Worm (Caenorhabditis elegans) whole organism, L4 larva: ENCODE measurements around the gene C25F9.4.

ENCODE experiments used
- F26F4.8 ChIP-seq: fragments of 200-800 bp; sonication (Bioruptor generic); conservative IDR thresholded peaks from 2 replicates; pipeline ENCODE4 v1.3.6; 2022; ENCODE audit warnings: missing genetic modification characterization, missing compliant biosample characterization
- F37D6.2 ChIP-seq: sonication (generic microtip); optimal IDR thresholded peaks from 2 replicates; lab custom pipeline; 2016; ENCODE audit warnings: mild to moderate bottlenecking, missing genetic modification characterization, missing compliant biosample characterization
- R02D3.7 ChIP-seq: fragments of 150-350 bp; sonication (generic microtip); optimal IDR thresholded peaks from 3 replicates; lab custom pipeline; 2014; ENCODE audit warnings: missing biosample characterization, missing genetic modification characterization
- Y75B8A.6 ChIP-seq: fragments of 200-800 bp; sonication (Bioruptor generic); IDR thresholded peaks from 2 replicates; pipeline ENCODE4 v1.3.6; 2022; ENCODE audit warnings: missing genetic modification reagents, missing genetic modification characterization, missing compliant biosample characterization
- ZK337.2 ChIP-seq: fragments of 200-800 bp; sonication (Bioruptor generic); IDR thresholded peaks from 2 replicates; pipeline ENCODE4 v1.3.6; 2022; ENCODE audit warnings: missing genetic modification reagents, missing genetic modification characterization, missing compliant biosample characterization
- aha-1 ChIP-seq: fragments of 150-350 bp; peaks from one replicate; lab custom pipeline; 2014; ENCODE audit warnings: missing biosample characterization, missing genetic modification characterization
- aly-2 ChIP-seq: sonication (generic microtip); optimal IDR thresholded peaks from 2 replicates; lab custom pipeline; 2018; ENCODE audit warnings: missing biosample characterization, missing genetic modification characterization
- ceh-20 ChIP-seq: fragments of 200-800 bp; sonication (Bioruptor generic); IDR thresholded peaks from 2 replicates; pipeline ENCODE4 v1.3.6; 2022; ENCODE audit warnings: missing genetic modification reagents, missing genetic modification characterization, missing compliant biosample characterization
- ceh-62 ChIP-seq: sonication (generic microtip); optimal IDR thresholded peaks from 2 replicates; lab custom pipeline; 2017; ENCODE audit warnings: missing biosample characterization, missing genetic modification characterization
- daf-12 ChIP-seq: fragments of 150-350 bp; optimal IDR thresholded peaks from 2 replicates; lab custom pipeline; 2014; ENCODE audit warnings: missing biosample characterization, missing genetic modification reagents, missing genetic modification characterization
- daf-16 ChIP-seq, 3 experiments: sonication (generic microtip); optimal IDR thresholded peaks; 2 replicates each; lab custom pipeline; 2016 to 2017; ENCODE audit warnings: missing genetic modification characterization in 3 of 3, missing genetic modification reagents in 3 of 3, mild to moderate bottlenecking in 2 of 3, missing compliant biosample characterization in 2 of 3, missing biosample characterization in 1 of 3, moderate library complexity in 1 of 3
- dpl-1 ChIP-seq: fragments of 150-350 bp; optimal IDR thresholded peaks from 2 replicates; lab custom pipeline; 2014; ENCODE audit warnings: missing biosample characterization, missing genetic modification reagents, missing genetic modification characterization
- duxl-1 ChIP-seq: sonication (generic microtip); optimal IDR thresholded peaks from 2 replicates; lab custom pipeline; 2016; ENCODE audit warnings: mild to moderate bottlenecking, missing genetic modification characterization, moderate library complexity, missing compliant biosample characterization; ENCODE audit not compliant: poor library complexity
- egl-27 ChIP-seq: sonication (generic microtip); optimal IDR thresholded peaks from 3 replicates; lab custom pipeline; 2017; ENCODE audit warnings: missing biosample characterization, missing genetic modification reagents, missing genetic modification characterization
- hlh-11 ChIP-seq: fragments of 200-800 bp; sonication (Bioruptor generic); optimal IDR thresholded peaks from 2 replicates; lab custom pipeline; 2018; ENCODE audit warnings: mild to moderate bottlenecking, missing genetic modification characterization, missing compliant biosample characterization
- jun-1 ChIP-seq: fragments of 150-350 bp; optimal IDR thresholded peaks from 2 replicates; lab custom pipeline; 2014; ENCODE audit warnings: missing biosample characterization, missing genetic modification reagents, missing genetic modification characterization
- lin-39 ChIP-seq: fragments of 150-350 bp; optimal IDR thresholded peaks from 2 replicates; lab custom pipeline; 2014; ENCODE audit warnings: missing biosample characterization, missing genetic modification reagents, missing genetic modification characterization
- madf-5 ChIP-seq, 2 experiments: fragments of 200-800 bp; sonication (Bioruptor generic); IDR thresholded peaks; 2 replicates each; pipeline ENCODE4 v1.3.6; 2022; ENCODE audit warnings: missing compliant biosample characterization in 2 of 2, missing genetic modification characterization in 2 of 2
- mep-1 ChIP-seq: fragments of 150-350 bp; sonication (generic microtip); optimal IDR thresholded peaks from 3 replicates; lab custom pipeline; 2014; ENCODE audit warnings: missing biosample characterization, missing genetic modification characterization
- mes-2 ChIP-seq: sonication (generic microtip); optimal IDR thresholded peaks from 2 replicates; lab custom pipeline; 2016; ENCODE audit warnings: missing genotype, mild to moderate bottlenecking, missing genetic modification characterization, missing compliant biosample characterization; ENCODE audit not compliant: poor library complexity, severe bottlenecking
- nhr-10 ChIP-seq: fragments of 150-350 bp; optimal IDR thresholded peaks from 2 replicates; lab custom pipeline; 2014; ENCODE audit warnings: missing biosample characterization, missing genetic modification characterization
- nhr-25 ChIP-seq: sonication (generic microtip); optimal IDR thresholded peaks from 2 replicates; lab custom pipeline; 2017; ENCODE audit warnings: missing genetic modification characterization, mild to moderate bottlenecking, missing compliant biosample characterization, antibody characterized with exemption, moderate library complexity, borderline replicate concordance; ENCODE audit not compliant: insufficient read depth
- nhr-28 ChIP-seq: fragments of 150-350 bp; optimal IDR thresholded peaks from 2 replicates; lab custom pipeline; 2014; ENCODE audit warnings: missing biosample characterization, missing genetic modification characterization
- pha-4 ChIP-seq, 2 experiments: fragments of 150-350 bp in 1 of 2; fragments of 200-800 bp in 1 of 2; sonication (Bioruptor generic) in 1 of 2; IDR thresholded peaks in 1 of 2; optimal IDR thresholded peaks in 1 of 2; 2 replicates each; pipeline versions ENCODE4 v1.3.6 to Lab custom; 2014 to 2022; ENCODE audit warnings: missing genetic modification characterization in 2 of 2, missing genetic modification reagents in 2 of 2, missing biosample characterization in 1 of 2, missing compliant biosample characterization in 1 of 2
- php-3 ChIP-seq: fragments of 200-800 bp; sonication (Bioruptor generic); IDR thresholded peaks from 2 replicates; pipeline ENCODE4 v1.3.6; 2022; ENCODE audit warnings: missing genetic modification reagents, missing genetic modification characterization, missing compliant biosample characterization
- pqm-1 ChIP-seq: sonication (generic microtip); optimal IDR thresholded peaks from 2 replicates; lab custom pipeline; 2017; ENCODE audit warnings: missing biosample characterization, missing genetic modification characterization
- snpc-1.2 ChIP-seq: fragments of 200-800 bp; sonication (Bioruptor generic); IDR thresholded peaks from 2 replicates; pipeline ENCODE4 v1.3.6; 2022; ENCODE audit warnings: missing genetic modification reagents, missing genetic modification characterization, missing compliant biosample characterization
- tra-1 ChIP-seq: fragments of 200-800 bp; sonication (Bioruptor generic); IDR thresholded peaks from 2 replicates; pipeline ENCODE4 v1.3.6; 2022; ENCODE audit warnings: missing genetic modification reagents, missing genetic modification characterization, missing compliant biosample characterization
- unc-130 ChIP-seq: sonication (generic microtip); optimal IDR thresholded peaks from 2 replicates; lab custom pipeline; 2016; ENCODE audit warnings: missing genetic modification reagents, missing genetic modification characterization, missing compliant biosample characterization
- unc-39 ChIP-seq: sonication (generic microtip); optimal IDR thresholded peaks from 2 replicates; lab custom pipeline; 2017; ENCODE audit warnings: missing biosample characterization, missing genetic modification characterization
- unc-62 ChIP-seq, 3 experiments: fragments of 150-350 bp in 1 of 3; sonication (generic microtip); optimal IDR thresholded peaks in 2 of 3; peaks in 1 of 3; 1 replicate in 1 of 3; 2 replicates in 2 of 3; lab custom pipeline; 2014 to 2017; ENCODE audit warnings: missing biosample characterization in 3 of 3, missing genetic modification characterization in 3 of 3, missing genetic modification reagents in 3 of 3, missing genotype in 1 of 3
- vab-7 ChIP-seq: fragments of 200-800 bp; sonication (Bioruptor generic); IDR thresholded peaks from 2 replicates; pipeline ENCODE4 v1.3.6; 2022; ENCODE audit warnings: missing genetic modification reagents, missing genetic modification characterization, missing compliant biosample characterization
- zag-1 ChIP-seq: fragments of 150-350 bp; optimal IDR thresholded peaks from 2 replicates; lab custom pipeline; 2014; ENCODE audit warnings: missing biosample characterization, missing genetic modification characterization
- zip-2 ChIP-seq: fragments of 150-350 bp; optimal IDR thresholded peaks from 2 replicates; lab custom pipeline; 2014; ENCODE audit warnings: missing biosample characterization, missing genetic modification characterization
- ztf-11 ChIP-seq: fragments of 150-350 bp; optimal IDR thresholded peaks from 2 replicates; lab custom pipeline; 2014; ENCODE audit warnings: missing biosample characterization, missing genetic modification characterization

Gene C25F9.4

DNA sequence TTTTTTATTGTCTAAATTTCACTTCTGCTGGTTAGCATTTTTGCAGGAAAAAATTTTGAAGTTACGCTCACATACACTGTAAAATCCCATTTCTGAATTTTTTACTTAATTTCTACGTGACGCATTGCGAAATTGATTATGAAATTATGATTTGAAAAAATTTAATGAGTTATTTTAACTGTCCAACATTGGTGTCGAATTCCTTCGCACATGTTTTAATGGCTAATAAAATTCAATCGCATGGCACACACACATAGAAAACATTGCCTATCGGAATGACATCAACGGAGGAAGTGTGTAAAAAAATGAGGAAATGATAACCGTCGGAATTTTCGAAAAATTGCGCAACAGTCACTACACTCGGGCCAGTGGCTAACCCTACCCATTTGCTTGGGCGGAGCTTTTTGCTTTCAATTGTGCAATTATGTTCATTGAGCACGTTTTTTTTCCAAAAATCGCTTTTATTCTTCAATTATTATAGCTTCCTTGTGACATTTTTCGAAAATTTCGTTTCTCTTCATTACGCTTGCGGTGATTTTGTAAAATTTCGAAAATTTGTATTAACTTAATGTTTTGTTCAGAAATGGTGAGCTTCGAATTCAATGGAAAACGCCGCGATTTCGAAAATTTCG, 17.5 kb upstream of the C25F9.4 start, which contains the start of gene C25F9.16:
Gene C25F9.16 (plus strand): TSS at position 582 of the 632 bp plus-strand sequence.
- peak; percentile 24 for TF ChIP-seq nhr-28 (tag; lab: Kevin White, UChicago)
- no peak for TF ChIP-seq ceh-62
- no peak for TF ChIP-seq madf-5 (GFP tag; IDR thresholded peaks at IDR 0.05; lab: Robert Waterston, UW)
- peak; percentile 90 for TF ChIP-seq php-3
- peak; percentile 42 for TF ChIP-seq pqm-1 (tag; lab: Kevin White, UChicago)
- TF ChIP-seq ceh-20 (GFP tag; lab: Robert Waterston, UW): 0 out of 2 replicates have a peak, but pooled peaks have one; percentile 26
- no peak for TF ChIP-seq zag-1 (tag; lab: Kevin White, UChicago)
- TF ChIP-seq lin-39: no peak
- no peak for TF ChIP-seq unc-39 (tag; lab: Kevin White, UChicago)
- TF ChIP-seq aha-1 (tag; lab: Kevin White, UChicago): peak; percentile 72
- no peak for TF ChIP-seq daf-16 (GFP tag; optimal IDR thresholded peaks at IDR 0.05; lab: Kevin White, UChicago)
- peak; percentile 33 for TF ChIP-seq daf-16 (tag; optimal IDR thresholded peaks at IDR 0.05; lab: Kevin White, UChicago)
- no peak for TF ChIP-seq mes-2

DNA sequence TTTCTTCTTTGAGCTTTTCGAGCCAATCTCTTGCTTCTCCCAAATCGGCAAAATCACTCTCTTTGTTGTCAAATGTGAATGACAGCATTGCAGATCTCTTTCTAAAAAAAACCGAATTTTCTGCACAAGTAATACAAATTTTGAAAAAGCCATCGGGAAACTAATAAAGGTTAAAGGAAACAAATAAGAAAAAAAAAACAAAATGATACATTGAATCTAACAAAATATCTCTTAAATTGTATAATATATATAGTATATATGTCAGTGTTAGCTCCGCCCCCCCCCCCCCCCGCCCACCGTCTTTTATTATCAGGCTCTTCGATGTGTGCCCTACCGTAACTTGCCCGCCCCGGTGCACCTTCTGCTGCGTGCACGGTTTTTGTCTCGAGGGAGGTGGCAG, 16.6 kb upstream of the C25F9.4 start, which contains the start of gene C25F9.11:
Gene C25F9.11 (minus strand): TSS at position 101 of the 400 bp plus-strand sequence.
- no peak for TF ChIP-seq nhr-25 (tag; lab: Kevin White, UChicago)
- no peak for TF ChIP-seq nhr-10
- no peak for TF ChIP-seq ZK337.2
- TF ChIP-seq ztf-11 (tag; lab: Kevin White, UChicago): no peak
- TF ChIP-seq aly-2 (tag; lab: Kevin White, UChicago): no peak
- no peak for TF ChIP-seq mep-1 (tag; lab: Kevin White, UChicago)
- TF ChIP-seq F37D6.2 (tag; lab: Kevin White, UChicago): no peak
- TF ChIP-seq unc-130: no peak
- no peak for TF ChIP-seq pha-4 (GFP tag; IDR thresholded peaks at IDR 0.05; lab: Robert Waterston, UW)
- TF ChIP-seq pha-4 (tag; optimal IDR thresholded peaks at IDR 0.05; lab: Kevin White, UChicago): no peak
- TF ChIP-seq snpc-1.2 (GFP tag; lab: Robert Waterston, UW): no peak
- TF ChIP-seq unc-62 (GFP tag; optimal IDR thresholded peaks at IDR 0.05 in 1 of 2; lab: Kevin White, UChicago): no peak
- TF ChIP-seq unc-62 (tag; optimal IDR thresholded peaks at IDR 0.05; lab: Kevin White, UChicago): no peak
- TF ChIP-seq hlh-11 (tag; lab: Kevin White, UChicago): no peak

DNA sequence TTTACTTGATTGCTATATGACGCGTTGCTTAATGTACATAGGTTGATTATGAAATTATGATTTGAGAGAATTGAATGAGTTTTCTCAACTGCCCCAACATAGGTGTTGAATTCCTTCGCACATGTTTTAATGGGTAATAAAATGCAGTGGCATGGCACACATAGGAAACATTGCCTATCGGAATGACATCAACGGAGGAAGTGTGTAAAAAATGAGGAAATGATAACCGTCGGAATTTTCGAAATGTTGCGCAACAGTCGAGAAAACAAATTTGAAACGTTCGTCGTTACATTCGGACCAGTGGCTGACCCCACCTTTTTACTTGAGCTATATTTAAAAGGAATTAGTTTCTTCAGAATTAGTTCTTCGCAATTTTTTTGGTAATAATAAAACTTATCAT, 15.7 kb upstream of the C25F9.4 start:
- TF ChIP-seq ztf-11 (tag; lab: Kevin White, UChicago) (no peak), ceh-20 (GFP tag; lab: Robert Waterston, UW) (no peak), R02D3.7 (no peak), zip-2 (tag; lab: Kevin White, UChicago) (peak; percentile 46), tra-1 (no peak), dpl-1 (GFP tag; lab: Kevin White, UChicago) (no peak), Y75B8A.6 (GFP tag; lab: Robert Waterston, UW) (no peak), nhr-28 (tag; lab: Kevin White, UChicago) (peak; percentile 27), F26F4.8 (no peak), vab-7 (GFP tag; lab: Robert Waterston, UW) (no peak), F37D6.2 (tag; lab: Kevin White, UChicago) (no peak), jun-1 (no peak), pha-4 (GFP tag; IDR thresholded peaks at IDR 0.05; lab: Robert Waterston, UW) (no peak), pha-4 (tag; optimal IDR thresholded peaks at IDR 0.05; lab: Kevin White, UChicago) (no peak), daf-12 (tag; lab: Kevin White, UChicago) (no peak), egl-27 (tag; lab: Kevin White, UChicago) (no peak), duxl-1 (tag; lab: Kevin White, UChicago) (no peak), zag-1 (tag; lab: Kevin White, UChicago) (no peak), aha-1 (tag; lab: Kevin White, UChicago) (peak; percentile 76), php-3 (peak; percentile 86)
